Fruit fly (Drosophila melanogaster) whole organism, embryonic: Measurements from ENCODE around the gene Ufsp2.

Experiments
- Adf1 ChIP-seq: fragments of 200-800 bp; sonication (Bioruptor generic); IDR thresholded peaks from 2 replicates; pipeline ENCODE4 v1.3.6; 2022; ENCODE audit warnings: missing biosample characterization, missing genetic modification characterization
- Asciz ChIP-seq: fragments of 200-800 bp; sonication (Bioruptor generic); optimal IDR thresholded peaks from 2 replicates; lab custom pipeline; 2017; ENCODE audit warnings: missing biosample characterization, mild to moderate bottlenecking, missing genetic modification characterization, missing genetic modification reagents
- Atf6 ChIP-seq: fragments of 200-800 bp; sonication (Bioruptor generic); IDR thresholded peaks from 2 replicates; pipeline ENCODE4 v1.3.6; 2022; ENCODE audit warnings: missing biosample characterization, missing genetic modification characterization
- Blimp-1 ChIP-seq: fragments of 200-800 bp; sonication (Bioruptor generic); optimal IDR thresholded peaks from 3 replicates; lab custom pipeline; 2018; ENCODE audit warnings: missing biosample characterization, missing genetic modification characterization, mild to moderate bottlenecking, moderate library complexity, missing genetic modification reagents
- CG11504 ChIP-seq: fragments of 200-800 bp; sonication (Bioruptor generic); optimal IDR thresholded peaks from 3 replicates; lab custom pipeline; 2019; ENCODE audit warnings: missing biosample characterization, mild to moderate bottlenecking, missing genetic modification characterization, moderate library complexity
- CG11696 ChIP-seq: fragments of 200-800 bp; sonication (Bioruptor generic); IDR thresholded peaks from 2 replicates; pipeline ENCODE4 v1.3.6; 2022; ENCODE audit warnings: missing biosample characterization, missing genetic modification characterization
- CG12299 ChIP-seq: fragments of 200-800 bp; sonication (Bioruptor generic); optimal IDR thresholded peaks from 2 replicates; lab custom pipeline; 2018; ENCODE audit warnings: missing biosample characterization, mild to moderate bottlenecking, missing genetic modification characterization
- CG13123 ChIP-seq: fragments of 200-800 bp; sonication (Bioruptor generic); optimal IDR thresholded peaks from 2 replicates; lab custom pipeline; 2016; ENCODE audit warnings: missing biosample characterization, missing genetic modification characterization
- CG15479 ChIP-seq: fragments of 200-800 bp; sonication (Bioruptor generic); optimal IDR thresholded peaks from 3 replicates; lab custom pipeline; 2019; ENCODE audit warnings: missing biosample characterization, mild to moderate bottlenecking, missing genetic modification characterization, moderate library complexity
- CG17912 ChIP-seq: fragments of 200-800 bp; sonication (Bioruptor generic); optimal IDR thresholded peaks from 2 replicates; lab custom pipeline; 2018; ENCODE audit warnings: missing biosample characterization, mild to moderate bottlenecking, missing genetic modification characterization
- CG1832 ChIP-seq: fragments of 200-800 bp; sonication (Bioruptor generic); optimal IDR thresholded peaks from 2 replicates; lab custom pipeline; 2017; ENCODE audit warnings: missing biosample characterization, mild to moderate bottlenecking, missing genetic modification characterization, inconsistent platforms
- CG30431 ChIP-seq: fragments of 200-800 bp; sonication (Bioruptor generic); optimal IDR thresholded peaks from 2 replicates; lab custom pipeline; 2017; ENCODE audit warnings: missing biosample characterization, missing genetic modification characterization
- CG31224 ChIP-seq: fragments of 200-800 bp; sonication (Bioruptor generic); IDR thresholded peaks from 2 replicates; pipeline ENCODE4 v1.3.6; 2022; ENCODE audit warnings: missing biosample characterization, missing genetic modification characterization
- CG42726 ChIP-seq: fragments of 200-800 bp; sonication (Bioruptor generic); IDR thresholded peaks from 2 replicates; pipeline ENCODE4 v1.3.6; 2022; ENCODE audit warnings: missing biosample characterization, missing genetic modification characterization; ENCODE audit not compliant: partially characterized antibody
- CG4404 ChIP-seq: fragments of 200-800 bp; sonication (Bioruptor generic); IDR thresholded peaks from 2 replicates; pipeline ENCODE4 v1.3.6; 2022; ENCODE audit warnings: missing biosample characterization, missing genetic modification characterization
- CG4854 ChIP-seq: fragments of 200-800 bp; sonication (Bioruptor generic); optimal IDR thresholded peaks from 2 replicates; lab custom pipeline; 2016; ENCODE audit warnings: missing biosample characterization, missing genetic modification characterization, inconsistent platforms
- CG8290 ChIP-seq, 3 experiments: fragments of 200-800 bp; sonication (Bioruptor generic); optimal IDR thresholded peaks; 2 replicates each; lab custom pipeline; 2016 to 2019; ENCODE audit warnings: missing biosample characterization in 3 of 3, missing genetic modification characterization in 3 of 3, mild to moderate bottlenecking in 2 of 3, moderate library complexity in 1 of 3
- CrebB ChIP-seq: fragments of 200-800 bp; sonication (Bioruptor generic); optimal IDR thresholded peaks from 3 replicates; lab custom pipeline; 2018; ENCODE audit warnings: missing biosample characterization, mild to moderate bottlenecking, missing genetic modification characterization
- D19A ChIP-seq: fragments of 200-800 bp; optimal IDR thresholded peaks from 3 replicates; lab custom pipeline; 2019; ENCODE audit warnings: missing biosample characterization, mild to moderate bottlenecking, missing genetic modification characterization, moderate library complexity
- Fer1 ChIP-seq: fragments of 200-800 bp; sonication (Bioruptor generic); optimal IDR thresholded peaks from 2 replicates; lab custom pipeline; 2017; ENCODE audit warnings: missing biosample characterization, mild to moderate bottlenecking, missing genetic modification characterization
- Fer3 ChIP-seq: fragments of 200-800 bp; sonication (Bioruptor generic); optimal IDR thresholded peaks from 2 replicates; lab custom pipeline; 2018; ENCODE audit warnings: missing biosample characterization, mild to moderate bottlenecking, missing genetic modification characterization, moderate library complexity
- HHEX ChIP-seq: fragments of 200-800 bp; sonication (Bioruptor generic); optimal IDR thresholded peaks from 3 replicates; lab custom pipeline; 2017; ENCODE audit warnings: missing biosample characterization, mild to moderate bottlenecking, missing genetic modification characterization, missing genetic modification reagents
- Lpt ChIP-seq: fragments of >200 bp; optimal IDR thresholded peaks from 2 replicates; lab custom pipeline; 2018; ENCODE audit warnings: missing biosample characterization, missing genetic modification characterization
- Mrtf ChIP-seq: fragments of 200-800 bp; sonication (Bioruptor generic); IDR thresholded peaks from 3 replicates; pipeline ENCODE4 v1.3.6; 2022; ENCODE audit warnings: missing biosample characterization, missing genetic modification characterization
- NfI ChIP-seq: fragments of 200-800 bp; sonication (Bioruptor generic); optimal IDR thresholded peaks from 3 replicates; lab custom pipeline; 2018; ENCODE audit warnings: missing biosample characterization, mild to moderate bottlenecking, missing genetic modification characterization, moderate library complexity
- Poxn ChIP-seq: fragments of 200-800 bp; sonication (Bioruptor generic); IDR thresholded peaks from 2 replicates; pipeline ENCODE4 v1.3.6; 2022; ENCODE audit warnings: missing biosample characterization, missing genetic modification characterization
- Ravus ChIP-seq: fragments of 200-800 bp; sonication (Bioruptor generic); IDR thresholded peaks from 2 replicates; pipeline ENCODE4 v1.3.6; 2022; ENCODE audit warnings: missing biosample characterization, missing genetic modification characterization
- Sox102F ChIP-seq: fragments of 200-800 bp; sonication (Bioruptor generic); optimal IDR thresholded peaks from 2 replicates; lab custom pipeline; 2018; ENCODE audit warnings: missing biosample characterization, mild to moderate bottlenecking, missing genetic modification characterization, moderate library complexity
- Usf ChIP-seq: fragments of 200-800 bp; sonication (Bioruptor generic); optimal IDR thresholded peaks from 2 replicates; lab custom pipeline; 2017; ENCODE audit warnings: missing genotype, missing biosample characterization, missing genetic modification characterization
- amos ChIP-seq: fragments of 200-800 bp; sonication (Bioruptor generic); IDR thresholded peaks from 2 replicates; pipeline ENCODE4 v1.3.6; 2022; ENCODE audit warnings: missing biosample characterization, missing genetic modification characterization; ENCODE audit not compliant: partially characterized antibody
- bigmax ChIP-seq: fragments of 200-800 bp; sonication (Bioruptor generic); optimal IDR thresholded peaks from 2 replicates; lab custom pipeline; 2018; ENCODE audit warnings: missing biosample characterization, mild to moderate bottlenecking, missing genetic modification characterization
- br ChIP-seq: fragments of >200 bp; optimal IDR thresholded peaks from 2 replicates; lab custom pipeline; 2017
- chinmo ChIP-seq: fragments of 200-800 bp; sonication (Bioruptor generic); IDR thresholded peaks from 4 replicates; pipeline ENCODE4 v1.3.6; 2022; ENCODE audit warnings: missing biosample characterization, missing genetic modification characterization; ENCODE audit not compliant: partially characterized antibody
- disco-r ChIP-seq: fragments of 200-800 bp; sonication (Bioruptor generic); optimal IDR thresholded peaks from 2 replicates; lab custom pipeline; 2016; ENCODE audit warnings: missing biosample characterization, missing genetic modification characterization
- dpn ChIP-seq, 2 experiments: fragments of 200-800 bp; sonication (Bioruptor generic); optimal IDR thresholded peaks; 3 replicates each; lab custom pipeline; 2016; ENCODE audit warnings: missing biosample characterization in 2 of 2, missing genetic modification characterization in 2 of 2
- fd102C ChIP-seq: fragments of 200-800 bp; sonication (Bioruptor generic); optimal IDR thresholded peaks from 2 replicates; lab custom pipeline; 2018; ENCODE audit warnings: missing biosample characterization, mild to moderate bottlenecking, missing genetic modification characterization, moderate library complexity
- gsb-n ChIP-seq: fragments of 200-800 bp; sonication (Bioruptor generic); optimal IDR thresholded peaks from 3 replicates; lab custom pipeline; 2018; ENCODE audit warnings: missing biosample characterization, mild to moderate bottlenecking, missing genetic modification characterization
- insv ChIP-seq, 2 experiments: fragments of 200-800 bp; sonication (Bioruptor generic); optimal IDR thresholded peaks; 3 replicates each; lab custom pipeline; 2016 to 2018; ENCODE audit warnings: missing biosample characterization in 2 of 2, missing genetic modification characterization in 2 of 2
- oc ChIP-seq: fragments of 200-800 bp; sonication (Bioruptor generic); optimal IDR thresholded peaks from 2 replicates; lab custom pipeline; 2018; ENCODE audit warnings: missing biosample characterization, mild to moderate bottlenecking, missing genetic modification characterization, moderate library complexity
- odd ChIP-seq: fragments of 200-800 bp; sonication (Bioruptor generic); optimal IDR thresholded peaks from 2 replicates; lab custom pipeline; 2017; ENCODE audit warnings: missing biosample characterization, mild to moderate bottlenecking, missing genetic modification characterization
- peb ChIP-seq: fragments of 200-800 bp; sonication (Bioruptor generic); IDR thresholded peaks from 2 replicates; pipeline ENCODE4 v1.3.6; 2022; ENCODE audit warnings: missing biosample characterization, missing genetic modification characterization
- pnt ChIP-seq: fragments of 200-800 bp; sonication (Bioruptor generic); optimal IDR thresholded peaks from 3 replicates; lab custom pipeline; 2016; ENCODE audit warnings: missing biosample characterization, missing genetic modification characterization
- run ChIP-seq: fragments of 200-800 bp; sonication (Bioruptor generic); optimal IDR thresholded peaks from 3 replicates; lab custom pipeline; 2018; ENCODE audit warnings: missing biosample characterization, mild to moderate bottlenecking, missing genetic modification characterization
- sna ChIP-seq: fragments of 200-800 bp; sonication (Bioruptor generic); IDR thresholded peaks from 2 replicates; pipeline ENCODE4 v1.3.6; 2022; ENCODE audit warnings: missing biosample characterization, missing genetic modification characterization; ENCODE audit not compliant: partially characterized antibody
- sob ChIP-seq: fragments of 200-800 bp; sonication (Bioruptor generic); IDR thresholded peaks from 2 replicates; pipeline ENCODE4 v1.3.6; 2022; ENCODE audit warnings: missing biosample characterization, missing genetic modification characterization
- ssp ChIP-seq: fragments of 200-800 bp; sonication (Bioruptor generic); IDR thresholded peaks from 2 replicates; pipeline ENCODE4 v1.3.6; 2022; ENCODE audit warnings: missing biosample characterization, missing genetic modification characterization
- tin ChIP-seq: fragments of 200-800 bp; sonication (Bioruptor generic); optimal IDR thresholded peaks from 3 replicates; lab custom pipeline; 2016; ENCODE audit warnings: missing biosample characterization, missing genetic modification characterization
- wor ChIP-seq: fragments of 200-800 bp; sonication (Bioruptor generic); IDR thresholded peaks from 2 replicates; pipeline ENCODE4 v1.3.6; 2022; ENCODE audit warnings: missing biosample characterization, missing genetic modification characterization
- zen2 ChIP-seq: fragments of 200-800 bp; sonication (Bioruptor generic); IDR thresholded peaks from 3 replicates; pipeline ENCODE4 v1.3.6; 2022; ENCODE audit warnings: missing biosample characterization, missing genetic modification characterization; ENCODE audit not compliant: partially characterized antibody

Gene Ufsp2

DNA sequence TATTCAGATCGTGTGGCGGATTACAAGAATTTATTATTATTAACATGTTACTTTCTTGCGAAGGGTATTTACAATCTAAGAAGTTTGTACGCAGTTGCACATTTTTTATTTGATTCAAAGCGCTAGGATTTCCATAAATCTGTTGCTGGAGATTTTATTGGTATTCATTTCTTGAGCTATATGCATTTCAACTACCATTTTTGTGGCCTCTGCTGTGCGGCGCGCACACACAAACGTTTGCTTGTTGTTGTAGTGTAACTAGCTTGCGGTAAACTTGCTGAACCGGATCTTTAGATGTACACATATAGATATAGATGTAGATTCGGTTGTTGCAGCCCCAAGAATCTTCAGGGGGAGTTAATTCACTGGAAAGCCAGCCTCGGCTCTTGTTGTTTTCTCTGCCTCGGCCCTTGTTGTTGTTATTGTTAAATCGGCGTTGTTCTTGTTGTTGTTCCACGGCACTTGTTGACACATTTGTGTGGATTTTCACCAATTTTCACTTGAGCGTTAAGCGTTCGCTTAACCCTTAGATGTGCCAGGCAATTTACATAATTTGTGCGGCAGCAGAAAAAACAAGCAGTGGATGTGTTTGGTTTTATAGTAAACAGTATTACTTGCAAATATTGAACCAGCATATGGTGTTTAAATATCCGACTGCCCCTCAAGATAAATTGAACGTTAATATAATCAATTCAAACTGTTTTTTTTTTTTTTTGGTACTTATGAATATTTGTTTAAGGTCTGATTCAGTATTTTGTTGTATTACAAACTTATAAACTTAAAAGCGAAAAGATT, 14.6 kb downstream of the Ufsp2 start (continued):
- TF ChIP-seq tin (GFP tag; lab: Kevin White, UChicago) = no peak
- no peak for TF ChIP-seq br (lab: Kevin White, UChicago)
- TF ChIP-seq Usf (GFP tag; lab: Kevin White, UChicago) = no peak
- peak; percentile 9 for TF ChIP-seq Fer3 (tag; lab: Kevin White, UChicago)
- no peak for TF ChIP-seq zen2
- no peak for TF ChIP-seq CG1832
- no peak for TF ChIP-seq Lpt (GFP tag; lab: Kevin White, UChicago)
- TF ChIP-seq Atf6 (GFP tag; lab: Robert Waterston, UW) = peak; percentile 59; the same call in 1 of the 2 replicates
- TF ChIP-seq sob (GFP tag; lab: Robert Waterston, UW) = 0 out of 2 replicates have a peak, but pooled peaks have one; percentile 40
- peak; percentile 70; the same call in 2 of the 4 replicates for TF ChIP-seq chinmo
- TF ChIP-seq Mrtf (GFP tag; lab: Robert Waterston, UW) = 0 out of 3 replicates have a peak, but pooled peaks have one; percentile 19
- no peak for TF ChIP-seq ssp (GFP tag; lab: Robert Waterston, UW)
- no peak for TF ChIP-seq CG13123
- no peak for TF ChIP-seq CG12299
- peak; percentile 37 for TF ChIP-seq CG31224 (GFP tag; lab: Robert Waterston, UW)
- no peak for TF ChIP-seq CG42726 (GFP tag; lab: Robert Waterston, UW)
- TF ChIP-seq run (tag; lab: Kevin White, UChicago) = no peak
- no peak for TF ChIP-seq insv (GFP tag; optimal IDR thresholded peaks at IDR 0.05; lab: Kevin White, UChicago)
- no peak for TF ChIP-seq CG8290 (GFP tag; optimal IDR thresholded peaks at IDR 0.05; lab: Kevin White, UChicago)
- peak in 1 of 2 experiments; percentile 71 for TF ChIP-seq CG8290 (tag; optimal IDR thresholded peaks at IDR 0.05; lab: Kevin White, UChicago)
- TF ChIP-seq CG4404 (GFP tag; lab: Robert Waterston, UW) = no peak
- TF ChIP-seq bigmax (GFP tag; lab: Kevin White, UChicago) = no peak
- no peak for TF ChIP-seq gsb-n
- no peak for TF ChIP-seq sna (GFP tag; lab: Robert Waterston, UW)
- no peak for TF ChIP-seq CG17912 (GFP tag; lab: Kevin White, UChicago)
- TF ChIP-seq disco-r (GFP tag; lab: Kevin White, UChicago) = no peak
- TF ChIP-seq Asciz (GFP tag; lab: Kevin White, UChicago) = peak; percentile 59
- no peak for TF ChIP-seq dpn (GFP tag; optimal IDR thresholded peaks at IDR 0.05; lab: Kevin White, UChicago)
- TF ChIP-seq Sox102F = peak; percentile 4
- TF ChIP-seq CG4854 = no peak
- TF ChIP-seq NfI (GFP tag; lab: Kevin White, UChicago) = no peak
- TF ChIP-seq oc (tag; lab: Kevin White, UChicago) = no peak
- peak; percentile 51 for TF ChIP-seq HHEX
- TF ChIP-seq CG11504 (tag; lab: Kevin White, UChicago) = peak; percentile 31
- TF ChIP-seq Fer1 (GFP tag; lab: Kevin White, UChicago) = peak; percentile 28
- no peak for TF ChIP-seq Poxn (GFP tag; lab: Robert Waterston, UW)
- no peak for TF ChIP-seq Ravus (GFP tag; lab: Robert Waterston, UW)
- TF ChIP-seq Blimp-1 (GFP tag; lab: Kevin White, UChicago) = no peak
- TF ChIP-seq CG30431 = no peak
- no peak for TF ChIP-seq CG15479
- TF ChIP-seq fd102C (GFP tag; lab: Kevin White, UChicago) = no peak
- no peak for TF ChIP-seq CrebB (tag; lab: Kevin White, UChicago)
- TF ChIP-seq CG11696 = peak; percentile 85
- TF ChIP-seq peb = no peak
- TF ChIP-seq wor = no peak
- no peak for TF ChIP-seq amos (GFP tag; lab: Robert Waterston, UW)
- TF ChIP-seq odd = peak; percentile 27
- TF ChIP-seq pnt (GFP tag; lab: Kevin White, UChicago) = no peak
- no peak for TF ChIP-seq D19A
- TF ChIP-seq Adf1 = no peak
